Worm (Caenorhabditis elegans): ENCODE results near the gene Y57G11C.43.

- TF ChIP-seq fkh-10 (GFP tag; optimal IDR thresholded peaks at IDR 0.05) (no peak), unc-55 (GFP tag; optimal IDR thresholded peaks at IDR 0.05) (no peak), C38D4.7 (GFP tag; optimal IDR thresholded peaks at IDR 0.05) (no peak), pha-2 (tag; optimal IDR thresholded peaks at IDR 0.05) (no peak), sox-4 (tag; optimal IDR thresholded peaks at IDR 0.05) (no peak), C08G9.2 (tag; optimal IDR thresholded peaks at IDR 0.05) (no peak), dmd-4 (tag; optimal IDR thresholded peaks at IDR 0.05; ENCODE audit: borderline replicate concordance) (no peak), pha-4 (tag; optimal IDR thresholded peaks at IDR 0.05) (no peak), unc-86 (tag; optimal IDR thresholded peaks at IDR 0.05) (no peak)
Observed at ce11 chrIV:14800931-14801330, 31.7 kb downstream of the Y57G11C.43 start.

Data from whole organism, late embryonic.